Worm (Caenorhabditis elegans) whole organism, late embryonic: ENCODE results near the gene C07G3.8.

Experiments
- ahr-1 ChIP-seq: sonication (generic microtip); optimal IDR thresholded peaks from 2 replicates; lab custom pipeline; 2016; ENCODE audit warnings: missing genetic modification characterization, missing compliant biosample characterization
- ceh-31 ChIP-seq: sonication (generic microtip); optimal IDR thresholded peaks from 2 replicates; lab custom pipeline; 2016; ENCODE audit warnings: missing genetic modification characterization, missing compliant biosample characterization
- ets-4 ChIP-seq: sonication (generic microtip); optimal IDR thresholded peaks from 2 replicates; lab custom pipeline; 2016; ENCODE audit warnings: missing genetic modification characterization, missing compliant biosample characterization

DNA sequence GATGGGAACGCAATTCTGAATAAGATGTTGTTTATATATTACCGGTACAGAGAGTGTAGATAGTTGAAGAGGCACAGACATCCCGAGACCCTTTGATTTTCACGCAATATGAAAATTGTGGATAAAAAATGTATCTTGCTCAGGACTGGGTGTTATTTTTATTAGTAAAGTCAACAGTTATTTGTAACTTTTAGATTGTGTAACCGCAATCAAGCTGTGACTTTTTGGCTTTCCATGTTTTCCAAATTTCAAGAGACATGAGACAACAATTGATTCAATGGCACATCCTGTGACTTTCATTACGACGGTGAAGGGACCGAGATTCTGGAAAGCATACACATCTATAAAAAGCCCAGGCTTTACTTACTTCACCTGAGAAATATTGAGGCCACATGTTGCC is 25.7 kb downstream of the C07G3.8 start:
- TF ChIP-seq ceh-31 (tag; lab: Kevin White, UChicago) (no peak), ets-4 (tag; lab: Kevin White, UChicago) (no peak), ahr-1 (no peak)
